Worm (Caenorhabditis elegans) whole organism, midembryonic: Measurements from ENCODE around the gene F58F9.1.

ENCODE experiments used
- T22C8.4 ChIP-seq: fragments of 200-800 bp; sonication (Bioruptor generic); IDR thresholded peaks from 2 replicates; pipeline ENCODE4 v1.3.6; 2022; ENCODE audit warnings: missing genetic modification characterization, missing compliant biosample characterization
- cog-1 ChIP-seq: sonication (generic microtip); optimal IDR thresholded peaks from 2 replicates; lab custom pipeline; 2016; ENCODE audit warnings: missing genetic modification characterization, missing compliant biosample characterization
- flt-1 ChIP-seq: fragments of 200-800 bp; sonication (Bioruptor generic); IDR thresholded peaks from 2 replicates; pipeline ENCODE4 v1.3.6; 2022; ENCODE audit warnings: missing genetic modification characterization, missing compliant biosample characterization
- klf-2 ChIP-seq: fragments of 200-800 bp; sonication (Bioruptor generic); conservative IDR thresholded peaks from 2 replicates; pipeline ENCODE4 v1.3.6; 2022; ENCODE audit warnings: missing genetic modification reagents, missing genetic modification characterization, missing compliant biosample characterization
- med-1 ChIP-seq: sonication (generic microtip); optimal IDR thresholded peaks from 2 replicates; lab custom pipeline; 2017; ENCODE audit warnings: missing genetic modification characterization, mild to moderate bottlenecking, missing compliant biosample characterization, antibody characterized with exemption, missing genetic modification reagents; ENCODE audit not compliant: insufficient read depth
- ref-1 ChIP-seq: fragments of 200-800 bp; sonication (Bioruptor generic); conservative IDR thresholded peaks from 2 replicates; pipeline ENCODE4 v1.3.6; 2022; ENCODE audit warnings: missing genetic modification reagents, missing genetic modification characterization, missing compliant biosample characterization
- tab-1 ChIP-seq: fragments of 200-800 bp; sonication (Bioruptor generic); IDR thresholded peaks from 2 replicates; pipeline ENCODE4 v1.3.6; 2022; ENCODE audit warnings: missing genetic modification characterization, missing compliant biosample characterization
- ztf-23 ChIP-seq: fragments of 200-800 bp; sonication (Bioruptor generic); IDR thresholded peaks from 2 replicates; pipeline ENCODE4 v1.3.6; 2022; ENCODE audit warnings: missing genetic modification reagents, missing genetic modification characterization, missing compliant biosample characterization
- ztf-29 ChIP-seq: fragments of 200-800 bp; sonication (Bioruptor generic); IDR thresholded peaks from 2 replicates; pipeline ENCODE4 v1.3.6; 2022; ENCODE audit warnings: missing genetic modification reagents, missing genetic modification characterization, missing compliant biosample characterization

Gene F58F9.1

DNA sequence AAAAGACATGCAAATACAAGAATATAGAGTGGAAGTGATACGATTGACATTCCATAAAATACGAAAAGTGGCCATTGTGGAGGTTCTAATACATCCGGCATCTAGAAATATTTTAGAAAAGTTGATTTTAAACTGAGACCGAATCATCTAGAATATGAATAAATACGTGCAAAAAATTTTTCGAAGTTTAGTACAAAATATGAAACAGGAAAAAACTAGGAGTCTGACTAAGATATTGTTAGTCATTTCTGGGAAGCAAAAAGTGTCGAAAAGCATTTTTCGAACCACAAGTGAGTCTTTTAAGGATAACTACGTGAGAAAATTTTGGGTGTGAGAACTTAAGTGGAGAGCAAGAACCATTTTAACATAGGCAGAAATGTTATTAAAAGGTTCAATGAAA is 32.5 kb downstream of the F58F9.1 start, which contains the start of gene srv-32:
TSS of gene srv-32 (minus strand) at position 101 of the 400 bp plus-strand sequence.
- no peak for TF ChIP-seq T22C8.4 (GFP tag; lab: Robert Waterston, UW)
- TF ChIP-seq cog-1: no peak
- TF ChIP-seq ref-1 (GFP tag; lab: Robert Waterston, UW): no peak
- no peak for TF ChIP-seq tab-1 (GFP tag; lab: Robert Waterston, UW)
- TF ChIP-seq flt-1 (GFP tag; lab: Robert Waterston, UW): no peak

DNA sequence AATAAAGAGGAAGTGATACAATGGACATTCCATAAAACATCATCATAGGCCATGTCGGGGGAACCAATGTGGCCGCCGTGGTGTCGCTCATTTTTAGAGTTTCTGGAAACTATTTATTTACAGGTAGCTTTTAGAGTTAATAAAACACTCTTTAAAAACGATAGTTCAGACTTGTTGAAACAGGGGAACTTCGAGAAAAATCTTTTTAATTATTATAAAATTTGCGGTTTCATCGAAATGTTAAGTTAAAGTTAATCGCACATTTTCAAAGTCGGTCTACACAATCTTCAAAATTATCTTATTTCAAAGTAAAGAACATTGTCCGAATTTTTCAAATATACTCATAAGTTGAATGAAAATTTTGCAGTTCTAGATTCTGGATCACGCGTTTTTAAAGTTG is 34.6 kb downstream of the F58F9.1 start, which contains the start of gene ops-1:
TSS of gene ops-1 (minus strand) at position 101 of the 400 bp plus-strand sequence.
- TF ChIP-seq tab-1 (GFP tag; lab: Robert Waterston, UW) (no peak), ref-1 (GFP tag; lab: Robert Waterston, UW) (no peak), flt-1 (GFP tag; lab: Robert Waterston, UW) (no peak), ztf-23 (GFP tag; lab: Robert Waterston, UW) (no peak), T22C8.4 (GFP tag; lab: Robert Waterston, UW) (no peak), med-1 (GFP tag; lab: Kevin White, UChicago) (no peak), cog-1 (no peak), ztf-29 (no peak)

DNA sequence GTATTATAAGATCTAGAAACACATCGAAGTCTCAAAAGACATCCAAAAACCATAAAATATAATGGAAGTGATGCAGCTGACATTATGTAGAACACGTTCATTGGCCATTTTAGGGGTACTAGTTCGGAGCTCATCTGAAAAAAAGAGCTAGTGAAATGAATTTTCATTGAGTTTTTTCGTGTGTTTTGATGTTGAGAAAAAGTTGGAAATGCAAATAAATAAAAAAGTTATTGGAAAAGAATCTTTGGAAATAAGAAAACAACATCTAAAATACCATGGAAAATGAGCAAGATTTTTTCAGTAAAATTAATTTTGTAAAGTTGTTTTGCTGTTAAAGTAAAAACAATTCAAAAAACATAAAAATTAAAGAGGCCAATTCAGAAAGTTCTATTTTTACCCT is 41.1 kb downstream of the F58F9.1 start, which contains the start of gene srv-24:
TSS of gene srv-24 (minus strand) at position 101 of the 400 bp plus-strand sequence.
- no peak for TF ChIP-seq ref-1 (GFP tag; lab: Robert Waterston, UW)
- TF ChIP-seq flt-1 (GFP tag; lab: Robert Waterston, UW): no peak
- no peak for TF ChIP-seq tab-1 (GFP tag; lab: Robert Waterston, UW)
- no peak for TF ChIP-seq T22C8.4 (GFP tag; lab: Robert Waterston, UW)
- no peak for TF ChIP-seq ztf-23 (GFP tag; lab: Robert Waterston, UW)
- TF ChIP-seq ztf-29: no peak
- no peak for TF ChIP-seq cog-1

DNA sequence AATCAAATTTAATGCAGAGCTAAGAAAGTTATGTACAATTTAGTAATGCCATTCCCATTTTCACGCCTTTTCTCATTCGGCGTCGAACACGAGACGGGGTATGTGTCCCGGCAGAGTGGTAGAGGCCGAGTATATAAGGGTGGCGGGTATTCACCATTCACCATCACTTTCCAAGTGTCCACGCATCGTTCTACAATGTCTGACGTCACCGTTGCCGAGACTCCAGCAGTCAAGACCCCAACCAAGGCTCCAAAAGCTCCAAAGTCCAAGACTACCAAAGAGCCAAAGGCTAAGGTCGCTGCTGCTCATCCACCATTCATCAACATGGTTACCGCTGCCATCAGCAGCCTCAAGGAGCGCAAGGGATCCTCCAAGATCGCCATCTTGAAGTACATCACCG is 44.4 kb downstream of the F58F9.1 start, which contains the start of gene hil-2:
TSS of gene hil-2 (plus strand) at position 160 of the 400 bp plus-strand sequence.
- TF ChIP-seq flt-1 (GFP tag; lab: Robert Waterston, UW) (peak; percentile 75; the same call in 1 of the 2 replicates), cog-1 (no peak)

DNA sequence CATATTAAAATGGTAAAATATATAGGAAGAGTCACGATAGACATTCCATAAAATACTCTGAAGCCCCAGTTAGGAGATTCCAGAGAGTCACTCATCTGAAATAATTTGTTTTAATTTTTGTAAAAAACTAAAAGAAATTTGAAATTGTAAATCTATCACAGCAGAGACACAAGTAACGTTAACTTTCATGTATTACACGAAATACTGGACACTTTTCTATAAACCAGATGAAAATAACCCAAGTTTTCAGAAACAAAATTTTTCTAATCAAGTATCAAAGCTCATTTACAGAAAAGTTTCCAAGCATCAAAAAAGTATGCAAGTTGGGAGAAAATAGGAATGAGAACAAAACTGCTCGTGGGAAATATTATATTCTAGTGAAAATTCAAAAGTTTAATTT is 48.6 kb downstream of the F58F9.1 start, which contains the start of gene srv-27:
TSS of gene srv-27 (minus strand) at position 101 of the 400 bp plus-strand sequence.
- TF ChIP-seq flt-1 (GFP tag; lab: Robert Waterston, UW) (no peak), ztf-29 (no peak), med-1 (GFP tag; lab: Kevin White, UChicago) (no peak), klf-2 (GFP tag; lab: Robert Waterston, UW) (no peak), T22C8.4 (GFP tag; lab: Robert Waterston, UW) (no peak), ztf-23 (GFP tag; lab: Robert Waterston, UW) (no peak), tab-1 (GFP tag; lab: Robert Waterston, UW) (no peak), ref-1 (GFP tag; lab: Robert Waterston, UW) (no peak), cog-1 (no peak)

DNA sequence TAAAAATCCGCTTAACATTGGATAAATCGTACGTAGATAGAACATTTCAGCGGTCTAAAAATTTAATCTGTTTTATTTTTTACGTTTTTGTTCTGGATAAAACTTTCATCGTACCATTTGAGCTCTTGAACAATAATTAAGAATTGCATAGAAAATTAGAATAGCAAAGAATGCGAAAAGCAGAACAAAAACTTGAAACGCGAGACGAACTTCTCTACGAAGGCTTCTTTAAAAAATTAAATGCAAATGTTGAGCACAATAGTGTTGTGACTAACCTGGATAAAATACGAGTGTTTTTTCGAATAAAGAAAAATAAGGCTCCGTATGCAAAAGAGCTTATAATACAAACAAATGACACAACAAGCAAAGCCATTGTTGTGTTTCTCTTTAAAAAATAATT is 49.9 kb downstream of the F58F9.1 start:
- no peak for TF ChIP-seq ztf-23 (GFP tag; lab: Robert Waterston, UW)
- TF ChIP-seq tab-1 (GFP tag; lab: Robert Waterston, UW): no peak
- TF ChIP-seq flt-1 (GFP tag; lab: Robert Waterston, UW): no peak

DNA sequence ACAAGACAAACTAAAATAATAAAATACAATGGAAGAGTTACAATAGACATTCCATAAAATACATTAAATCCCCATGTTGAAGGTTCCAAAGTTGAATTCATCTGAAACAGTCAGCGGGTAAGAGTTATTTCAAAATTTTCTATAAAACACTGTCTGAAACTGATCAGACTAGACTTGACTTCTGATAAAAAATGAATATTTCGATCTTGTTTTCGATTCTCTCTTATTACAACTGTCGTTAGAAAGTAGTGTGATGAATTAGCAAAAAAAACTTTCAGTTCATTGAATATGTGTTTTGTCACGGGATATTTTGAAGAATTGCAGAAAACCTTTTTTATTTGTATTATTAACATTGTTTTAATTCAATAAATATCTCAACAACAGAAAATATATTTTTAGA is 52.1 kb downstream of the F58F9.1 start, which contains the start of gene srv-26:
TSS of gene srv-26 (minus strand) at position 101 of the 400 bp plus-strand sequence.
- TF ChIP-seq klf-2 (GFP tag; lab: Robert Waterston, UW) (no peak), flt-1 (GFP tag; lab: Robert Waterston, UW) (no peak), ztf-23 (GFP tag; lab: Robert Waterston, UW) (no peak), ref-1 (GFP tag; lab: Robert Waterston, UW) (no peak), med-1 (GFP tag; lab: Kevin White, UChicago) (no peak), ztf-29 (no peak), tab-1 (GFP tag; lab: Robert Waterston, UW) (no peak)

DNA sequence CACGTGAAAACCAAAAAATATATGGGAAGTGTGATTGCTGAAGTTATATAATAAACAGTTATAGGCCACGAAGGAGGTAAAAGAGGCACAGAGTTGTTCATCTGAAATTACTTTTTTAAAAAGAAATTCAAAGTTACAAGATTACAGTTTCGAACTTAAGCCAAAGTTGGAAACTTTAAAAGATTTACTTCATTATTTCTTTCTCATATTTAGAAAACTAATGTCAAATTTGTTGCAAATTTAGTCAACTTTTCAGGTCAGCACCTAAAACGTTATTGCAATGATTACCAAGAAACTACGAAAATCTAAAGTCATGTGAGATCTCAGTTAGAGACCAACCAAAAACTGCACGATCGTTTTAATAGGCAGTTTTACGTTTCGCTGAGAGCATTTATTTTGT is 54.0 kb downstream of the F58F9.1 start, which contains the start of gene srv-25:
TSS of gene srv-25 (minus strand) at position 101 of the 400 bp plus-strand sequence.
- TF ChIP-seq ztf-29: no peak
- TF ChIP-seq klf-2 (GFP tag; lab: Robert Waterston, UW): no peak
- TF ChIP-seq T22C8.4 (GFP tag; lab: Robert Waterston, UW): no peak
- TF ChIP-seq tab-1 (GFP tag; lab: Robert Waterston, UW): no peak
- no peak for TF ChIP-seq ref-1 (GFP tag; lab: Robert Waterston, UW)
- no peak for TF ChIP-seq ztf-23 (GFP tag; lab: Robert Waterston, UW)
- TF ChIP-seq med-1 (GFP tag; lab: Kevin White, UChicago): no peak
- no peak for TF ChIP-seq cog-1
- no peak for TF ChIP-seq flt-1 (GFP tag; lab: Robert Waterston, UW)
